Fruit fly (Drosophila melanogaster): ENCODE measurements around the gene EMC2A.

EMC2A gene

dm6 chr3R:17014276-17014675, 18.4 kb upstream of the EMC2A start, which contains the start of gene Pxd:
TSS of gene Pxd (plus strand) at chr3R:17014576.
- no peak for TF ChIP-seq ss (GFP tag; optimal IDR thresholded peaks at IDR 0.05)
- no peak for TF ChIP-seq CG1621 (tag; optimal IDR thresholded peaks at IDR 0.05)
- TF ChIP-seq fkh (GFP tag; optimal IDR thresholded peaks at IDR 0.05): no peak
- TF ChIP-seq fd85E (GFP tag; optimal IDR thresholded peaks at IDR 0.05): no peak
- TF ChIP-seq svp (GFP tag): no peak
- no peak for TF ChIP-seq CG7368 (GFP tag; optimal IDR thresholded peaks at IDR 0.05)
- TF ChIP-seq CG10631 (GFP tag; optimal IDR thresholded peaks at IDR 0.05): no peak
- no peak for TF ChIP-seq pdm3 (GFP tag; optimal IDR thresholded peaks at IDR 0.05)
- no peak for TF ChIP-seq CG6276 (GFP tag; optimal IDR thresholded peaks at IDR 0.05)
- no peak for TF ChIP-seq esn (GFP tag; optimal IDR thresholded peaks at IDR 0.05)
- no peak for TF ChIP-seq CG6854 (GFP tag; optimal IDR thresholded peaks at IDR 0.05)
- no peak for TF ChIP-seq Hr39 (GFP tag; optimal IDR thresholded peaks at IDR 0.05)
- TF ChIP-seq CG4318 (GFP tag; optimal IDR thresholded peaks at IDR 0.05): no peak
- TF ChIP-seq cyc (GFP tag; optimal IDR thresholded peaks at IDR 0.05): no peak
- TF ChIP-seq acj6 (GFP tag; optimal IDR thresholded peaks at IDR 0.05): no peak
- TF ChIP-seq salr (GFP tag; optimal IDR thresholded peaks at IDR 0.05): no peak

dm6 chr3R:17008675-17009022, 12.8 kb upstream of the EMC2A start:
- TF ChIP-seq Gug (GFP tag; IDR thresholded peaks at IDR 0.05) (no peak), vri (GFP tag; optimal IDR thresholded peaks at IDR 0.05) (peak; percentile 53)

dm6 chr3R:17008018-17008674, 12.3 kb upstream of the EMC2A start, which contains the start of gene CG8907:
TSS of gene CG8907 (plus strand) at chr3R:17008269.
- TF ChIP-seq CG9139 (GFP tag; optimal IDR thresholded peaks at IDR 0.05): no peak
- no peak for TF ChIP-seq Hr4 (GFP tag; optimal IDR thresholded peaks at IDR 0.05)
- no peak for TF ChIP-seq Hr39 (GFP tag; optimal IDR thresholded peaks at IDR 0.05)
- TF ChIP-seq svp (GFP tag): peak; percentile 94
- TF ChIP-seq CG15336 (GFP tag; IDR thresholded peaks at IDR 0.05): no peak
- TF ChIP-seq vri (GFP tag; optimal IDR thresholded peaks at IDR 0.05): peak; percentile 93
- TF ChIP-seq Eip78C (GFP tag): peak; percentile 49

- TF ChIP-seq Blimp-1 (GFP tag; optimal IDR thresholded peaks at IDR 0.05) (no peak), CG6276 (GFP tag; optimal IDR thresholded peaks at IDR 0.05) (no peak)
Observed at dm6 chr3R:17007336-17007735, 11.5 kb upstream of the EMC2A start.

- peak; percentile 39 for TF ChIP-seq svp (GFP tag)
- no peak for TF ChIP-seq Eip93F (GFP tag; optimal IDR thresholded peaks at IDR 0.05)
Observed at dm6 chr3R:17003468-17003867, 7.6 kb upstream of the EMC2A start.

- TF ChIP-seq CG6163 (GFP tag; IDR thresholded peaks at IDR 0.05): 0 out of 3 replicates have a peak, but pooled peaks have one; percentile 31
- TF ChIP-seq eg (GFP tag; IDR thresholded peaks at IDR 0.05): 0 out of 3 replicates have a peak, but pooled peaks have one; percentile 19
- peak; percentile 85 for TF ChIP-seq CG1621 (tag; optimal IDR thresholded peaks at IDR 0.05)
- TF ChIP-seq svp (GFP tag): peak; percentile 93
- TF ChIP-seq Lpt (GFP tag; optimal IDR thresholded peaks at IDR 0.05): no peak
- TF ChIP-seq Sox14 (GFP tag; optimal IDR thresholded peaks at IDR 0.05): peak; percentile 44
- TF ChIP-seq esn (GFP tag; optimal IDR thresholded peaks at IDR 0.05): peak; percentile 31
- TF ChIP-seq Eip78C (GFP tag): peak; percentile 70
- TF ChIP-seq CG8632 (GFP tag; optimal IDR thresholded peaks at IDR 0.05): no peak
- TF ChIP-seq Gug (GFP tag; IDR thresholded peaks at IDR 0.05): 0 out of 2 replicates have a peak, but pooled peaks have one; percentile 16
- peak; percentile 33 for TF ChIP-seq fkh (GFP tag; optimal IDR thresholded peaks at IDR 0.05)
- peak in 1 of 2 experiments; percentile 62 for TF ChIP-seq ss (GFP tag; optimal IDR thresholded peaks at IDR 0.05)
- no peak for TF ChIP-seq Sox102F (GFP tag; optimal IDR thresholded peaks at IDR 0.05)
Observed at dm6 chr3R:17002218-17003110, 6.6 kb upstream of the EMC2A start, which contains the start of the genes Sf3a1 and Irc. TSS of gene Sf3a1 (minus strand) at chr3R:17002355. TSS of gene Irc (plus strand) at chr3R:17002875.

Data from whole organism, prepupa.